Fruit fly (Drosophila melanogaster): ENCODE measurements around the gene CG5707.

The CG5707 gene

DNA sequence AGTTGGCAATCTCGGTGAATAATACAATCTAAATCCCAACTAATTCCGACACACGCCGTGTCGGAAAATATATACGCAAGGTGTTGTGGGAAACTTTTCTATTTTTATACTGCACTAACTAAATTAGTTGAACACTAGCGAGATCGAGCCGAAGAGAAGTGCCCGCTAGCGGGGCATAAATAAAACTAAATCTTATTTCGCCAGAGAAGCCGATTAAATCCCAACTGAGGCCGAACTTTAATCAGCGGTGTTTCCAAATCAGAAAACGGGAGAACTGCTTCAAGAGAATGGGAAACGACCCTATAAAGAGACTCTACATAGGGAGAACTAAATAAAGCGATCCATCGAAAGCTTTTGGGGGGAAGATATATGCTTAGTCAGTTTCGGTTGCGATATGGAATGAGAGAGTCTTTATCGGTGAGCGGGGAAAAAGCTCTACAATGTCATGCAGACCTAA lies at the start of gene CG5707:
CG5707 (minus strand) TSS at position 228 of the 457 bp plus-strand sequence.
- TF ChIP-seq pan (optimal IDR thresholded peaks at IDR 0.05), result no peak
- no peak for TF ChIP-seq psq (optimal IDR thresholded peaks at IDR 0.05)
- TF ChIP-seq usp (GFP tag; optimal IDR thresholded peaks at IDR 0.05), result no peak
- no peak for TF ChIP-seq EcR (GFP tag; optimal IDR thresholded peaks at IDR 0.05)
- no peak for TF ChIP-seq CG8478 (optimal IDR thresholded peaks at IDR 0.05)
- no peak for TF ChIP-seq Dll (optimal IDR thresholded peaks at IDR 0.05)

- no peak for TF ChIP-seq EcR (GFP tag; optimal IDR thresholded peaks at IDR 0.05)
- no peak for TF ChIP-seq CG8478 (optimal IDR thresholded peaks at IDR 0.05)
- TF ChIP-seq pan (optimal IDR thresholded peaks at IDR 0.05), result no peak
- no peak for TF ChIP-seq Dll (optimal IDR thresholded peaks at IDR 0.05)
- TF ChIP-seq psq (optimal IDR thresholded peaks at IDR 0.05), result no peak
- no peak for TF ChIP-seq usp (GFP tag; optimal IDR thresholded peaks at IDR 0.05)
Observed at dm6 chr3L:2237543-2238233, 45.7 kb upstream of the CG5707 start, which contains the start of gene ACXD. Gene ACXD (plus strand): TSS chr3L:2237608.

dm6 chr3L:2237034-2237433 lies 45.0 kb upstream of the CG5707 start, which contains the start of gene CG9018:
Gene CG9018 (minus strand): TSS chr3L:2237076.
- no peak for TF ChIP-seq EcR (GFP tag; optimal IDR thresholded peaks at IDR 0.05)
- TF ChIP-seq pan (optimal IDR thresholded peaks at IDR 0.05), result no peak
- TF ChIP-seq CG8478 (optimal IDR thresholded peaks at IDR 0.05), result no peak
- no peak for TF ChIP-seq usp (GFP tag; optimal IDR thresholded peaks at IDR 0.05)
- no peak for TF ChIP-seq Dll (optimal IDR thresholded peaks at IDR 0.05)
- no peak for TF ChIP-seq psq (optimal IDR thresholded peaks at IDR 0.05)

DNA sequence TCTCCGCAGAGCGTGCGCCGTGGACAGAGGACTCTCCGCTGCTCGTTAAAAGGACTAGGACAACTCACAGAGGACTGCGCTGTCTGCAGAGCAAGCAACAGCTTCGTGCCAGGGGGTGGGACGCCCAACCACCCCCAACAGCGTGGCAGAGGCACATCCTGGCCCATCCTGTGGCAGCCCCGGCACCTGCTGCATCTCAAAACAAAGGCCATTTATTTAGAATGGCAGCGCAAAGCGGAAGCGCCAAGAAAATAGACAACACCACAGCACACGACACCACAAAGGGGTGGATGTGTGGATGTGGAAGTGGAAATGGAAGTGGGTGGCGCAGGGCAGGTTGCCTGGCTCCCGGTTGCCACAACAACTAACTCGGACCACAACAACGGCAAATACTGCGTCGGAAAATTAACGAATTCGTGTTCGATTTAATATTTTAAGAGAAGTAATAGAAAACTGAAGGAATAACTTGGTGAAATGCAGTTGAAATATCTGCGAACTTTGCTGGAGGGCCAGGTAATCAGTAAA lies 37.2 kb upstream of the CG5707 start, which contains the start of gene Oseg2:
Oseg2 (plus strand) TSS at position 475 of the 525 bp plus-strand sequence.
- TF ChIP-seq pan (optimal IDR thresholded peaks at IDR 0.05) (no peak), Dll (optimal IDR thresholded peaks at IDR 0.05) (no peak), CG8478 (optimal IDR thresholded peaks at IDR 0.05) (no peak), usp (GFP tag; optimal IDR thresholded peaks at IDR 0.05) (no peak), psq (optimal IDR thresholded peaks at IDR 0.05) (no peak), EcR (GFP tag; optimal IDR thresholded peaks at IDR 0.05) (no peak)

DNA sequence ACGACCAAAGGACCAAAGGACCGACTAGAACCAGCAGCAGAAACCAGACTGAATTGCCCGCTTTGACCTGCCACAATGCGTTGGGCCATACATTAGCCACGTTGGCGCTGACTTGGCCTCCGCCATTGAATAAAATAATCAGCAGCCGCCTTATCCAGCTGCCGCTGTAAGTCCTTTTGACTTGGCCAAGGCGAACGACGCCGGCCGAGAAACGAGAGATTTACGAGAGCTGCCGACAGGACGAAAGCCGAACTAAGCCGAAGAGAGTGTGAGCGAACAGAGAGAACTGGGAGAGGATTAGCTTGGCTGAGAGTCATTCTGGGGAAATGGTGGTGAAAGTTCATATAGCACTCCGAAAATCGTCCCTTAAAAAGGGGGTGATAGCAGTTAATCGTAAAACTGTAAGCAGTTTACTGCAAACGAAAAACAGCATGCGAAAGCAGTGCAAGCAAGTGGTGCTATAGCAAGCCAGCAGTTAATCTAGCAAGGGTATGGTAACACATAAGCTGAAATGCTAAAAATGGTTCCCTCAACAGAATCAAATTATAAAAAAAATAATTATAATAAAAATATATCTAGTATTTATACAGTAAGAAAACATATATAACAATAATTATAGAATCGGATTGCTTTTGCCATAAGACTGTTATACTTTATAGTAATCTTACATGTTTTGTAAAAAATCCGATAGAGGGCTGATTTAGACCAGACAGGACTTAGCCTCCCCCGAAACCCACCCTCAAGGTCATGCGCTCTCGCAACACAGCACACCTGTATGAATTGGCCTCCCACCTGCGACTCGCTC lies 36.5 kb upstream of the CG5707 start:
- TF ChIP-seq EcR (GFP tag; optimal IDR thresholded peaks at IDR 0.05), result no peak
- no peak for TF ChIP-seq usp (GFP tag; optimal IDR thresholded peaks at IDR 0.05)
- TF ChIP-seq CG8478 (optimal IDR thresholded peaks at IDR 0.05), result no peak
- no peak for TF ChIP-seq psq (optimal IDR thresholded peaks at IDR 0.05)
- TF ChIP-seq Dll (optimal IDR thresholded peaks at IDR 0.05), result no peak

- TF ChIP-seq EcR (GFP tag; optimal IDR thresholded peaks at IDR 0.05) (no peak), psq (optimal IDR thresholded peaks at IDR 0.05) (no peak), Dll (optimal IDR thresholded peaks at IDR 0.05) (no peak), pan (optimal IDR thresholded peaks at IDR 0.05) (no peak), CG8478 (optimal IDR thresholded peaks at IDR 0.05) (no peak), usp (GFP tag; optimal IDR thresholded peaks at IDR 0.05) (no peak)
Observed at dm6 chr3L:2212403-2212802, 20.4 kb upstream of the CG5707 start, which contains the start of gene CG15878. Gene CG15878 (minus strand): TSS chr3L:2212503.

DNA sequence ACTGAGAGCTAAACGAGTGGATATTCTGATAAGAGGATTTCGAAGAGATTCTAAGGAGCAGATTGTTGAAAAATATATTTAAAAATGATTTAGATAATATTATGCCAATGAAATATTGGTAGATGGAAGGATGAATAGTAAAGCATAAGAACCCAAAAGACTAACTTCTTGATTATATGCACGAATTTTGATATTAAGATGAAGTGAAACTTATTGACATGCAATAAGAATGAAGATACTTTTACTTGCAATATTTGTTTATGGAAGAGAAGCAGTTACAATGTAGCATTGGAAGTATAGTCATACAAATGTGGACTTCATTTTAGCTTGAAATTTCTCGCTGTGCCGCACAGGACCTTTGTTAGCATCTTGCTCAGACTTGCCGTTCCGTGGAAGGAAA lies 4.7 kb upstream of the CG5707 start, which contains the start of gene CG8960:
CG8960 (plus strand) TSS at position 301 of the 400 bp plus-strand sequence.
- TF ChIP-seq usp (GFP tag; optimal IDR thresholded peaks at IDR 0.05) (no peak), EcR (GFP tag; optimal IDR thresholded peaks at IDR 0.05) (no peak), CG8478 (optimal IDR thresholded peaks at IDR 0.05) (no peak), Dll (optimal IDR thresholded peaks at IDR 0.05) (no peak), psq (optimal IDR thresholded peaks at IDR 0.05) (no peak), pan (optimal IDR thresholded peaks at IDR 0.05) (no peak)

- TF ChIP-seq EcR (GFP tag; optimal IDR thresholded peaks at IDR 0.05) (no peak), usp (GFP tag; optimal IDR thresholded peaks at IDR 0.05) (no peak), pan (optimal IDR thresholded peaks at IDR 0.05) (no peak), CG8478 (optimal IDR thresholded peaks at IDR 0.05) (no peak), Dll (optimal IDR thresholded peaks at IDR 0.05) (no peak), psq (optimal IDR thresholded peaks at IDR 0.05) (no peak)
Observed at dm6 chr3L:2191512-2191911, 509 bp downstream of the CG5707 start.

DNA sequence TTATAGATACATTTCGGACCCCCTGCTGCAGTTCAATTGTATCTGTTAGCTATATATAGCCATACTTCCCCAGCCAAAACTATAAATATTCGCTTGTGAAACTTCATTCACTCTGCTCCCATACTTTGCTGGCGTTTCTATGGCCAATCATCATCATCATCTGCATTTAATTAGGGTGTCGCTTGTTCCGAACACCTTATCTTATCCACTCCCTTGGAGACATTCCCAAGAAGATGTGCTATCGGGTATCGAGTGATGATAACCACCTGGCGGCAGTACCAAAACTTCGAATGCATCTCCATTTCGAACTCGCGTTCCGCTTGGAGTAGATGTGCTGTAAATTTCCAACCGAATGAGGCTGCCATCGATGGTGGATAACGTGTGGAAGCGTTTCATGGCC lies 6.4 kb downstream of the CG5707 start, which contains the start of gene CG13810:
CG13810 (plus strand) TSS at position 301 of the 400 bp plus-strand sequence.
- TF ChIP-seq pan (optimal IDR thresholded peaks at IDR 0.05) (no peak), CG8478 (optimal IDR thresholded peaks at IDR 0.05) (no peak), EcR (GFP tag; optimal IDR thresholded peaks at IDR 0.05) (no peak), usp (GFP tag; optimal IDR thresholded peaks at IDR 0.05) (no peak), psq (optimal IDR thresholded peaks at IDR 0.05) (no peak), Dll (optimal IDR thresholded peaks at IDR 0.05) (no peak)

DNA sequence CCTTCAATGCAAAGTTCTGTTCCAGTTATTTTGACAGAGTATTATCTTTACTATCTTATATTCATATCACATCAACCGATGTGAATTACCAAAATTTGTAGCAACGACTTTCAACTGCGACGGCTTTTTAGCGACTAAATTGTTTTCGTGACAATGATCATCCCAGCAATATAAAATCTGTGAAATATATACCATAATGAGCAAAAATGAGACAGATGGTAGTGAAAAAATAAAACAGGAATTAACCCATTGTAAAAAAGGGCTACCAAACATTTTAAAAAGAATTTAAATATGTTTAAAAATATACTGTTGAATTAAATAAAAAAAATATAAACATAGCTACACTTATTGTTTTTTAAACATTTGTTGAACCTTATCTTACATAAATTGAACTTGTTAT lies 17.8 kb downstream of the CG5707 start, which contains the start of gene CG15820:
CG15820 (minus strand) TSS at position 101 of the 400 bp plus-strand sequence.
- no peak for TF ChIP-seq pan (optimal IDR thresholded peaks at IDR 0.05)
- no peak for TF ChIP-seq CG8478 (optimal IDR thresholded peaks at IDR 0.05)
- no peak for TF ChIP-seq EcR (GFP tag; optimal IDR thresholded peaks at IDR 0.05)
- TF ChIP-seq Dll (optimal IDR thresholded peaks at IDR 0.05), result no peak
- no peak for TF ChIP-seq psq (optimal IDR thresholded peaks at IDR 0.05)
- no peak for TF ChIP-seq usp (GFP tag; optimal IDR thresholded peaks at IDR 0.05)

dm6 chr3L:2170885-2171526 lies 21.0 kb downstream of the CG5707 start, which contains the start of gene CG5704:
Gene CG5704 (minus strand): TSS chr3L:2170971.
- TF ChIP-seq Dll (optimal IDR thresholded peaks at IDR 0.05) (no peak), psq (optimal IDR thresholded peaks at IDR 0.05) (no peak), usp (GFP tag; optimal IDR thresholded peaks at IDR 0.05) (no peak), pan (optimal IDR thresholded peaks at IDR 0.05) (no peak), CG8478 (optimal IDR thresholded peaks at IDR 0.05) (no peak), EcR (GFP tag; optimal IDR thresholded peaks at IDR 0.05) (no peak)
